Fruit fly (Drosophila melanogaster): Measurements from ENCODE around the gene CG14323.

The CG14323 gene

DNA sequence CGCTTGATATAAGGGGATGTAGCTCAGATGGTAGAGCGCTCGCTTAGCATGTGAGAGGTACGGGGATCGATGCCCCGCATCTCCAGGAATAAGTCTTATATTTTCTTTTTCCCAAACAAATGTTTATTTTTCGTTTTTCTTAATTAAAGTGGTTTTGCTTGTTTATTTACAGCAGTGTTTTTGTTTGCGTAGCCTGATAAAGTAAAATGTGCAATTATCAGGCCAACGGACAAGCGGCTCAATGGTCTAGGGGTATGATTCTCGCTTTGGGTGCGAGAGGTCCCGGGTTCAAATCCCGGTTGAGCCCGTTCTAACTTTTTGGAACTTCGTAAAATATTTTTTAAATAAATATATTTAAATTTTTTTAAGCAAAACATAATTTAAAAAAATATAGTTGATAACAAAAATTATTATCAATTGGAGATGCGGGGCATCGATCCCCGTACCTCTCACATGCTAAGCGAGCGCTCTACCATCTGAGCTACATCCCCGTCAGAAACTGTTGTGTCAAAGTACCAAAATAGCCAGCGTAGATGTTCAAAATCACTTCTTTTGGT, 2.1 kb downstream of the CG14323 start (continued):
- TF ChIP-seq nerfin-2 (GFP tag; IDR thresholded peaks at IDR 0.05; ENCODE audit: partially characterized antibody) = peak; percentile 86
- no peak for TF ChIP-seq seq (GFP tag; IDR thresholded peaks at IDR 0.05)
- TF ChIP-seq hbn (GFP tag; IDR thresholded peaks at IDR 0.05; ENCODE audit: partially characterized antibody) = peak; percentile 41; the same call in 1 of the 2 replicates
- no peak for TF ChIP-seq Sry-β (GFP tag; optimal IDR thresholded peaks at IDR 0.05)
- TF ChIP-seq bbx (GFP tag; IDR thresholded peaks at IDR 0.05; ENCODE audit: partially characterized antibody) = peak; percentile 91
- TF ChIP-seq dmrt99B (tag; optimal IDR thresholded peaks at IDR 0.05) = peak; percentile 48
- peak; percentile 37; the same call in 1 of the 3 replicates for TF ChIP-seq CG11695 (GFP tag; IDR thresholded peaks at IDR 0.05)
- no peak for TF ChIP-seq dan (GFP tag; IDR thresholded peaks at IDR 0.05)
- TF ChIP-seq btn (GFP tag; optimal IDR thresholded peaks at IDR 0.05) = no peak
- TF ChIP-seq pb (GFP tag; optimal IDR thresholded peaks at IDR 0.05) = no peak

- TF ChIP-seq CG1233 (GFP tag; optimal IDR thresholded peaks at IDR 0.05) = no peak
- no peak for TF ChIP-seq CG31441 (GFP tag; IDR thresholded peaks at IDR 0.05)
- no peak for TF ChIP-seq HLH3B (GFP tag; IDR thresholded peaks at IDR 0.05)
- TF ChIP-seq PHDP (tag; optimal IDR thresholded peaks at IDR 0.05) = no peak
- TF ChIP-seq CkIIα-i1 (GFP tag; IDR thresholded peaks at IDR 0.05) = no peak
- TF ChIP-seq CG7556 (GFP tag; optimal IDR thresholded peaks at IDR 0.05) = no peak
- no peak for TF ChIP-seq MESR4 (GFP tag; optimal IDR thresholded peaks at IDR 0.05)
- TF ChIP-seq Asciz (GFP tag; optimal IDR thresholded peaks at IDR 0.05) = no peak
- TF ChIP-seq eyg (GFP tag; optimal IDR thresholded peaks at IDR 0.05) = no peak
- TF ChIP-seq CG10654 (GFP tag; optimal IDR thresholded peaks at IDR 0.05) = no peak
- no peak for TF ChIP-seq hkb (optimal IDR thresholded peaks at IDR 0.05)
- no peak for TF ChIP-seq hkb (GFP tag; IDR thresholded peaks at IDR 0.05)
- TF ChIP-seq CG32532 (GFP tag; IDR thresholded peaks at IDR 0.05) = no peak
- no peak for TF ChIP-seq luna (GFP tag; optimal IDR thresholded peaks at IDR 0.05)
- TF ChIP-seq zfh1 (GFP tag; IDR thresholded peaks at IDR 0.05) = no peak
- no peak for TF ChIP-seq Bgb (GFP tag; IDR thresholded peaks at IDR 0.05; ENCODE audit: partially characterized antibody)
- no peak for TF ChIP-seq Ravus (GFP tag; IDR thresholded peaks at IDR 0.05)
- no peak for TF ChIP-seq CG2712 (tag; optimal IDR thresholded peaks at IDR 0.05)
- TF ChIP-seq gem (tag; optimal IDR thresholded peaks at IDR 0.05) = no peak
- TF ChIP-seq CG4854 (GFP tag; optimal IDR thresholded peaks at IDR 0.05) = no peak
Measured at dm6 chr3R:17618699-17619150, 3.2 kb downstream of the CG14323 start, which contains the start of the genes CG14324 and CG14326. Gene CG14324, minus strand, starts transcription at chr3R:17618799. Gene CG14326, plus strand, starts transcription at chr3R:17619100.

DNA sequence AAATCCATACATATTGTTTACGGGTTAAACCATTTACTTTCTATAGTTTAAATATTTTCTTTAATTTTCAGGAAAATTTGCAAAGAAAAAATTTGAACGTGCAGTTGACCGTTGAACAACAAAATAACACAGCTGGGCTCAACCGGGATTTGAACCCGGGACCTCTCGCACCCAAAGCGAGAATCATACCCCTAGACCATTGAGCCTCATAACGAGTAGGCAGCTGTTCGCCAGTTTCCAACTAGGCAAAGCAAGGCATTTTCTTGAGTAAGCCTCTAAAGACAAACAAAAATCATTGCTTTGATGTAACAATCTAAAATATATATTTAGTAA, 4.0 kb downstream of the CG14323 start:
- TF ChIP-seq yki (optimal IDR thresholded peaks at IDR 0.05) (no peak), CG17912 (GFP tag; optimal IDR thresholded peaks at IDR 0.05) (no peak), Scr (GFP tag; IDR thresholded peaks at IDR 0.05; ENCODE audit: partially characterized antibody) (peak; percentile 78), CG10267 (tag; optimal IDR thresholded peaks at IDR 0.05) (no peak), Ssrp (tag; optimal IDR thresholded peaks at IDR 0.05) (no peak), CG31365 (tag; optimal IDR thresholded peaks at IDR 0.05) (no peak), Nf-YB (GFP tag; optimal IDR thresholded peaks at IDR 0.05) (no peak), CG14860 (GFP tag; IDR thresholded peaks at IDR 0.05; ENCODE audit: partially characterized antibody) (peak; percentile 93), CG12104 (GFP tag; optimal IDR thresholded peaks at IDR 0.05) (no peak), chinmo (GFP tag; IDR thresholded peaks at IDR 0.05; ENCODE audit: partially characterized antibody) (peak; percentile 68; the same call in 1 of the 4 replicates), ems (GFP tag; optimal IDR thresholded peaks at IDR 0.05) (no peak), CG17802 (tag; optimal IDR thresholded peaks at IDR 0.05) (no peak), zen2 (GFP tag; IDR thresholded peaks at IDR 0.05; ENCODE audit: partially characterized antibody) (peak; percentile 56; the same call in 2 of the 3 replicates), lilli (GFP tag; optimal IDR thresholded peaks at IDR 0.05) (no peak), sens (GFP tag) (peak; percentile 57), Gug (GFP tag; IDR thresholded peaks at IDR 0.05) (no peak), Mes4 (GFP tag; optimal IDR thresholded peaks at IDR 0.05) (no peak), CHES-1-like (GFP tag; optimal IDR thresholded peaks at IDR 0.05) (no peak), hbn (GFP tag; IDR thresholded peaks at IDR 0.05; ENCODE audit: partially characterized antibody) (peak; percentile 47; the same call in 1 of the 2 replicates), CG6765 (GFP tag; optimal IDR thresholded peaks at IDR 0.05) (no peak), gcm (GFP tag; optimal IDR thresholded peaks at IDR 0.05) (no peak)

All from whole organism, embryonic.